Worm (Caenorhabditis elegans): ENCODE measurements around the gene C25D7.9.

Gene C25D7.9

DNA sequence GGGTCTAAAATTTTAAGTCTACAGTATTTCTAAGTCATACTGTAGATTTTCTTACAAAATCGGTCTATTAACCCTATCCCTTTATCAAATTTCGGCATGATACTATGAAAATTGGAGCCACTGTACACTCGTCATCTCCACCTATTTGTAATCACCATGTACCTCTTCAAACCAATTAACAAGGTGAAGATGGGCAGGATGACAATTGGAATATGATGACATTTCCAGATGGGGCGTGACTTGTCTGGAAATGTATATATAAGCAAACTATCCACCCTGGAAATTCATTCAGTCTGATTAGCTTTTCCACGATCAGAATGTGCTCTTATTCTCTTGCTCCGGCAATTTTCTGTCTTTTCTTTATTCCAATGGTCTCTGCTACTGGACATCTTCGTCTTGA lies 44.3 kb downstream of the C25D7.9 start, which contains the start of gene Y75B12A.2:
Gene Y75B12A.2 (plus strand): TSS at position 301 of the 400 bp plus-strand sequence.
- no peak for TF ChIP-seq W03F9.2 (tag; optimal IDR thresholded peaks at IDR 0.05)

DNA sequence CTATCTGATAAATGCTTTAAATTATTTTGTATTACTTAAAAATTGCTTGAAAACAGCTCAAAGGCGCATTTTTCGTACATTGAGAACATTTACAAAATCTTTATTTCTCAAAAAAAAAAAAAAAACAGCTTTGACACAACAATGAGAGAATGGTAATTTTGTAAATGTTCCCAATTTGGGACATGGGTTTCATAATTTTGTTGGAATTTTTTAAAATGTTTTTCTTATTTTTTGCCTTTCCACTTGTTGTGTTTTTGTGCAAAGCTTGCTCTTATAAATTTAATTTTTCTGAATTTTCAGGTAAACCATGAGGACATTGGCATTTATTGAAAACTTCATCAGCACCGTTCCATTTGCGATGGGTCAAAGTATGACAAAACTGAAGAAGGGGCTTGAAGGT lies 46.7 kb downstream of the C25D7.9 start, which contains the start of gene T01G5.7:
Gene T01G5.7 (plus strand): TSS at position 301 of the 400 bp plus-strand sequence.
- TF ChIP-seq W03F9.2 (tag; optimal IDR thresholded peaks at IDR 0.05) = no peak

DNA sequence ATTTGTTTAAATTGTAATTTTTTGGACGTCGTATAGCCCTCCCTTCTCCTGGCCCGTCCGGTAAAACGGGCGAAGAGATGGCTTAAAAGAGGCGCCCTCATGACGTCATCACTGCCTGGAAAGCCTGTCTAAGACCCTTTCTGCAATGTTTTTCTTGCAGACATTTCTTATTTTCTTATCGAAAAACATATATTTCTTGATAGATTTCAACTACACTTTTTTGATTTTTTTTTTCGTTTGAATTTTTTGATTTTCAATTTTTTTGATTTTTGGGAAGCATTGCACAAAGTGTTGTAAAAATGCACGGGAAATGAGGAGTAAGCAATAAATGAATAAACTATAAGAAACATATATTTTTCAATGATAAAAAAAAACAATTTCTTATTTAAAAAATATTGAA lies 49.1 kb downstream of the C25D7.9 start, which contains the start of gene T01G5.6:
Gene T01G5.6 (minus strand): TSS at position 101 of the 400 bp plus-strand sequence.
- TF ChIP-seq him-1 (tag; optimal IDR thresholded peaks at IDR 0.05) = no peak
- no peak for TF ChIP-seq dao-5 (tag; optimal IDR thresholded peaks at IDR 0.05)
- no peak for TF ChIP-seq W03F9.2 (tag; optimal IDR thresholded peaks at IDR 0.05)

Data from whole organism, L4/young adult.